Worm (Caenorhabditis elegans): Measurements from ENCODE around the gene vps-35.

The vps-35 gene

DNA sequence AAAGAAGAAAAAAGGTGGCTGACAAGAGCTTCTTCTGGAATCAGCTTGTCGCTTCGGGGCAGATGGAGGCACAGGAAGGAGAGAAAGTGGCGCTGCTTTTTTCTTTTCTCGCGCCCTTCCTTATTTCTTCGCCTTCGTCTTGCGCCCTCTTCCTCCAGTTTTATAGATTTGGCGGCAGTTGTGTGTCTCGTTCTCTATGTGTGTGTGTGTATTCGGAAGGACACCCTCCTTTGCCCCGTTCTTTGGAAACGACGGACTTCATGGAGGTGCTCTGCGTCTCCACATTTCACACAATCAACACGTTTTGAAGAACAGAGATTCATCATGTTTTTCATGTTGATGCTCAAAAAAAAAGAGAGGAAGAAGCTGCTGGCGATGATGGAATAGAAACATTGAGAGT lies 41.1 kb downstream of the vps-35 start (continued):
- no peak for TF ChIP-seq tbp1 (GFP tag; optimal IDR thresholded peaks at IDR 0.05)
- TF ChIP-seq T26A5.8 (tag; optimal IDR thresholded peaks at IDR 0.05) = no peak
- no peak for TF ChIP-seq ceh-100 (GFP tag; IDR thresholded peaks at IDR 0.05)
- TF ChIP-seq ztf-25 (GFP tag; IDR thresholded peaks at IDR 0.05) = no peak
- no peak for TF ChIP-seq rec-8 (tag; optimal IDR thresholded peaks at IDR 0.05)
- TF ChIP-seq bed-1 (GFP tag; IDR thresholded peaks at IDR 0.05) = no peak
- no peak for TF ChIP-seq attf-6 (GFP tag; IDR thresholded peaks at IDR 0.05)

ce11 chrII:5950657-5951056 lies 43.0 kb downstream of the vps-35 start:
- TF ChIP-seq zfh-2 (GFP tag; conservative IDR thresholded peaks at IDR 0.05) = peak; percentile 50; the same call in 1 of the 2 replicates
- TF ChIP-seq hmg-1.2 (GFP tag; IDR thresholded peaks at IDR 0.05) = no peak

ce11 chrII:5951745-5952144 lies 44.1 kb downstream of the vps-35 start:
- TF ChIP-seq snpc-4 (GFP tag; optimal IDR thresholded peaks at IDR 0.05) (no peak), snpc-4 (tag; optimal IDR thresholded peaks at IDR 0.05) (no peak), chd-7 (tag; optimal IDR thresholded peaks at IDR 0.05) (no peak), madf-8 (GFP tag; conservative IDR thresholded peaks at IDR 0.05) (no peak), F57C9.4 (tag; optimal IDR thresholded peaks at IDR 0.05) (no peak), mel-28 (tag; optimal IDR thresholded peaks at IDR 0.05; ENCODE audit: borderline replicate concordance) (no peak), rec-8 (tag; optimal IDR thresholded peaks at IDR 0.05) (no peak), somi-1 (GFP tag; optimal IDR thresholded peaks at IDR 0.05) (no peak), cebp-2 (GFP tag; IDR thresholded peaks at IDR 0.05) (no peak), snpc-1.1 (tag; optimal IDR thresholded peaks at IDR 0.05; ENCODE audit: insufficient read depth) (no peak), tbp1 (GFP tag; optimal IDR thresholded peaks at IDR 0.05) (no peak), let-607 (tag; optimal IDR thresholded peaks at IDR 0.05) (no peak), F55B11.4 (tag; optimal IDR thresholded peaks at IDR 0.05; ENCODE audit: borderline replicate concordance, insufficient read depth) (no peak), aptf-3 (GFP tag; IDR thresholded peaks at IDR 0.05) (no peak), D2030.7 (GFP tag; IDR thresholded peaks at IDR 0.05) (no peak), aptf-2 (GFP tag; conservative IDR thresholded peaks at IDR 0.05) (no peak), pbrm-1 (GFP tag; IDR thresholded peaks at IDR 0.05) (no peak), ekl-4 (GFP tag; IDR thresholded peaks at IDR 0.05) (no peak), Y53F4B.3 (GFP tag; IDR thresholded peaks at IDR 0.05) (no peak), F22D6.2 (tag; optimal IDR thresholded peaks at IDR 0.05) (no peak)

- TF ChIP-seq dpl-1 (GFP tag; optimal IDR thresholded peaks at IDR 0.05) = no peak
- TF ChIP-seq egl-18 (GFP tag; IDR thresholded peaks at IDR 0.05) = no peak
- no peak for TF ChIP-seq let-526 (GFP tag; IDR thresholded peaks at IDR 0.05)
- no peak for TF ChIP-seq tbx-9 (tag; optimal IDR thresholded peaks at IDR 0.05; ENCODE audit: borderline replicate concordance)
- TF ChIP-seq T07F8.4 (tag; optimal IDR thresholded peaks at IDR 0.05) = no peak
- no peak for TF ChIP-seq nfya-1 (tag; optimal IDR thresholded peaks at IDR 0.05; ENCODE audit: borderline replicate concordance, insufficient read depth)
- TF ChIP-seq snpc-1.1 (tag; optimal IDR thresholded peaks at IDR 0.05; ENCODE audit: insufficient read depth) = no peak
- TF ChIP-seq madf-3 (GFP tag; IDR thresholded peaks at IDR 0.05) = no peak
- TF ChIP-seq ztf-3 (GFP tag; optimal IDR thresholded peaks at IDR 0.05) = no peak
- TF ChIP-seq aptf-3 (GFP tag; IDR thresholded peaks at IDR 0.05) = no peak
- TF ChIP-seq madf-10 (tag; optimal IDR thresholded peaks at IDR 0.05) = no peak
- TF ChIP-seq ama-1 (optimal IDR thresholded peaks at IDR 0.05) = no peak
- no peak for TF ChIP-seq ama-1 (GFP tag; optimal IDR thresholded peaks at IDR 0.05)
- no peak for TF ChIP-seq F39B2.1 (GFP tag; IDR thresholded peaks at IDR 0.05)
- TF ChIP-seq B0336.3 (GFP tag; IDR thresholded peaks at IDR 0.05) = no peak
- no peak for TF ChIP-seq F57C9.4 (tag; optimal IDR thresholded peaks at IDR 0.05)
- TF ChIP-seq cebp-2 (GFP tag; IDR thresholded peaks at IDR 0.05) = no peak
Measured at ce11 chrII:5952214-5952613, 44.6 kb downstream of the vps-35 start.

All from whole organism, young adult.